Fruit fly (Drosophila melanogaster): ENCODE results near the gene CG13708.
A peak's percentile ranks its signal among the peaks of the same experiment; 100 is the strongest.

The CG13708 gene

dm6 chr3L:4848066-4848465 lies 14.7 kb upstream of the CG13708 start:
- TF ChIP-seq CG8301 (tag; optimal IDR thresholded peaks at IDR 0.05) (no peak), CG4496 (GFP tag; IDR thresholded peaks at IDR 0.05) (peak; percentile 61; the same call in 2 of the 3 replicates), CG14655 (GFP tag; optimal IDR thresholded peaks at IDR 0.05) (no peak), rn (GFP tag; IDR thresholded peaks at IDR 0.05) (0 out of 2 replicates have a peak, but pooled peaks have one; percentile 32), CG12605 (GFP tag; IDR thresholded peaks at IDR 0.05) (no peak), CG32121 (GFP tag; IDR thresholded peaks at IDR 0.05) (peak; percentile 58), D1 (tag; optimal IDR thresholded peaks at IDR 0.05) (no peak), fd96Ca (GFP tag; IDR thresholded peaks at IDR 0.05) (0 out of 3 replicates have a peak, but pooled peaks have one; percentile 13), CG17806 (tag; optimal IDR thresholded peaks at IDR 0.05) (no peak), Ets98B (GFP tag; IDR thresholded peaks at IDR 0.05) (peak; percentile 66)

- no peak for TF ChIP-seq CG9948 (tag; optimal IDR thresholded peaks at IDR 0.05)
- no peak for TF ChIP-seq Pif1A (GFP tag; optimal IDR thresholded peaks at IDR 0.05)
Measured at dm6 chr3L:4844792-4845191, 11.4 kb upstream of the CG13708 start.

- TF ChIP-seq CG4496 (GFP tag; IDR thresholded peaks at IDR 0.05): no peak
- TF ChIP-seq CG32121 (GFP tag; IDR thresholded peaks at IDR 0.05): no peak
- no peak for TF ChIP-seq Pif1B (GFP tag; optimal IDR thresholded peaks at IDR 0.05)
- no peak for TF ChIP-seq CG12605 (GFP tag; IDR thresholded peaks at IDR 0.05)
- TF ChIP-seq gl (tag; optimal IDR thresholded peaks at IDR 0.05): no peak
- no peak for TF ChIP-seq CG13204 (GFP tag; optimal IDR thresholded peaks at IDR 0.05)
- no peak for TF ChIP-seq Ets98B (GFP tag; IDR thresholded peaks at IDR 0.05)
- no peak for TF ChIP-seq CG14655 (GFP tag; optimal IDR thresholded peaks at IDR 0.05)
- no peak for TF ChIP-seq CG8301 (tag; optimal IDR thresholded peaks at IDR 0.05)
- no peak for TF ChIP-seq CG34367 (tag; optimal IDR thresholded peaks at IDR 0.05)
- TF ChIP-seq CG9948 (tag; optimal IDR thresholded peaks at IDR 0.05): no peak
- no peak for TF ChIP-seq rn (GFP tag; IDR thresholded peaks at IDR 0.05)
- TF ChIP-seq fd96Ca (GFP tag; IDR thresholded peaks at IDR 0.05): no peak
- no peak for TF ChIP-seq D1 (tag; optimal IDR thresholded peaks at IDR 0.05)
- no peak for TF ChIP-seq CG8159 (tag; optimal IDR thresholded peaks at IDR 0.05)
- no peak for TF ChIP-seq CG10348 (GFP tag; IDR thresholded peaks at IDR 0.05)
- TF ChIP-seq EcR (GFP tag; optimal IDR thresholded peaks at IDR 0.05): no peak
- no peak for TF ChIP-seq Snoo (tag; optimal IDR thresholded peaks at IDR 0.05)
- TF ChIP-seq Pif1A (GFP tag; optimal IDR thresholded peaks at IDR 0.05): no peak
- no peak for TF ChIP-seq CG17806 (tag; optimal IDR thresholded peaks at IDR 0.05)
Measured at dm6 chr3L:4843428-4843827, 10.0 kb upstream of the CG13708 start.

- TF ChIP-seq fd96Ca (GFP tag; IDR thresholded peaks at IDR 0.05) (no peak), CG34367 (tag; optimal IDR thresholded peaks at IDR 0.05) (no peak), CG8301 (tag; optimal IDR thresholded peaks at IDR 0.05) (no peak), CG32121 (GFP tag; IDR thresholded peaks at IDR 0.05) (no peak), CG9948 (tag; optimal IDR thresholded peaks at IDR 0.05) (no peak), Pif1A (GFP tag; optimal IDR thresholded peaks at IDR 0.05) (no peak), CG14655 (GFP tag; optimal IDR thresholded peaks at IDR 0.05) (no peak), Pif1B (GFP tag; optimal IDR thresholded peaks at IDR 0.05) (no peak), CG10348 (GFP tag; IDR thresholded peaks at IDR 0.05) (no peak), CG4496 (GFP tag; IDR thresholded peaks at IDR 0.05) (no peak), CG12605 (GFP tag; IDR thresholded peaks at IDR 0.05) (no peak), EcR (GFP tag; optimal IDR thresholded peaks at IDR 0.05) (no peak)
Measured at dm6 chr3L:4842710-4843109, 9.3 kb upstream of the CG13708 start.

- TF ChIP-seq rn (GFP tag; IDR thresholded peaks at IDR 0.05) (no peak), CG8159 (tag; optimal IDR thresholded peaks at IDR 0.05) (no peak), CG34367 (tag; optimal IDR thresholded peaks at IDR 0.05) (no peak), D1 (tag; optimal IDR thresholded peaks at IDR 0.05) (no peak), fd96Ca (GFP tag; IDR thresholded peaks at IDR 0.05) (0 out of 3 replicates have a peak, but pooled peaks have one; percentile 36), CG17806 (tag; optimal IDR thresholded peaks at IDR 0.05) (no peak), Snoo (tag; optimal IDR thresholded peaks at IDR 0.05) (no peak), CG10348 (GFP tag; IDR thresholded peaks at IDR 0.05) (no peak), Pif1B (GFP tag; optimal IDR thresholded peaks at IDR 0.05) (no peak), CG13204 (GFP tag; optimal IDR thresholded peaks at IDR 0.05) (no peak), CG32121 (GFP tag; IDR thresholded peaks at IDR 0.05) (peak; percentile 60), CG9948 (tag; optimal IDR thresholded peaks at IDR 0.05) (no peak), gl (tag; optimal IDR thresholded peaks at IDR 0.05) (no peak), CG8301 (tag; optimal IDR thresholded peaks at IDR 0.05) (no peak), CG12605 (GFP tag; IDR thresholded peaks at IDR 0.05) (peak; percentile 23; the same call in 1 of the 2 replicates), CG15710 (tag; optimal IDR thresholded peaks at IDR 0.05) (no peak), CG14655 (GFP tag; optimal IDR thresholded peaks at IDR 0.05) (no peak)
Measured at dm6 chr3L:4840039-4840939, 6.9 kb upstream of the CG13708 start, which contains the start of gene CG13707. Gene CG13707, minus strand, starts transcription at chr3L:4840108.

dm6 chr3L:4836353-4836752 lies 3.0 kb upstream of the CG13708 start:
- no peak for TF ChIP-seq D1 (tag; optimal IDR thresholded peaks at IDR 0.05)
- TF ChIP-seq CG12605 (GFP tag; IDR thresholded peaks at IDR 0.05): peak; percentile 56
- TF ChIP-seq gl (tag; optimal IDR thresholded peaks at IDR 0.05): peak; percentile 81
- TF ChIP-seq Pif1A (GFP tag; optimal IDR thresholded peaks at IDR 0.05): peak; percentile 63
- TF ChIP-seq CG9948 (tag; optimal IDR thresholded peaks at IDR 0.05): peak; percentile 72
- TF ChIP-seq CG4496 (GFP tag; IDR thresholded peaks at IDR 0.05): peak; percentile 74
- peak; percentile 62; the same call in 2 of the 3 replicates for TF ChIP-seq fd96Ca (GFP tag; IDR thresholded peaks at IDR 0.05)
- peak; percentile 79 for TF ChIP-seq CG15710 (tag; optimal IDR thresholded peaks at IDR 0.05)
- peak; percentile 44; the same call in 1 of the 2 replicates for TF ChIP-seq CG32121 (GFP tag; IDR thresholded peaks at IDR 0.05)
- TF ChIP-seq EcR (GFP tag; optimal IDR thresholded peaks at IDR 0.05): peak; percentile 62
- TF ChIP-seq rn (GFP tag; IDR thresholded peaks at IDR 0.05): no peak
- TF ChIP-seq CG8301 (tag; optimal IDR thresholded peaks at IDR 0.05): peak; percentile 79
- TF ChIP-seq CG14655 (GFP tag; optimal IDR thresholded peaks at IDR 0.05): peak; percentile 83
- peak; percentile 85 for TF ChIP-seq CG34367 (tag; optimal IDR thresholded peaks at IDR 0.05)
- no peak for TF ChIP-seq Snoo (tag; optimal IDR thresholded peaks at IDR 0.05)
- TF ChIP-seq CG8159 (tag; optimal IDR thresholded peaks at IDR 0.05): peak; percentile 87
- peak; percentile 84 for TF ChIP-seq CG17806 (tag; optimal IDR thresholded peaks at IDR 0.05)
- no peak for TF ChIP-seq CG10348 (GFP tag; IDR thresholded peaks at IDR 0.05)
- peak; percentile 39 for TF ChIP-seq CG13204 (GFP tag; optimal IDR thresholded peaks at IDR 0.05)
- TF ChIP-seq Pif1B (GFP tag; optimal IDR thresholded peaks at IDR 0.05): peak; percentile 67
- TF ChIP-seq Ets98B (GFP tag; IDR thresholded peaks at IDR 0.05): peak; percentile 56

All from whole organism, pupa.